Worm (Caenorhabditis elegans) whole organism, late embryonic: ENCODE results near the gene bath-46.
"Not testable (repeated sequence)": the region's sequence is repeated elsewhere in the genome, so short reads cannot be mapped to it uniquely, and the experiment has no call there.

Experiments
- F13H6.1 ChIP-seq: sonication (generic microtip); optimal IDR thresholded peaks from 2 replicates; lab custom pipeline; 2016; ENCODE audit warnings: missing genetic modification characterization, missing compliant biosample characterization
- ceh-30 ChIP-seq: fragments of 150-350 bp; optimal IDR thresholded peaks from 2 replicates; lab custom pipeline; 2014; ENCODE audit warnings: missing biosample characterization, missing genetic modification characterization
- che-1 ChIP-seq: sonication (generic microtip); optimal IDR thresholded peaks from 2 replicates; lab custom pipeline; 2016; ENCODE audit warnings: mild to moderate bottlenecking, missing genetic modification characterization, missing compliant biosample characterization
- fkh-10 ChIP-seq: fragments of 150-350 bp; optimal IDR thresholded peaks from 2 replicates; lab custom pipeline; 2014; ENCODE audit warnings: missing biosample characterization, missing genetic modification reagents, missing genetic modification characterization
- hlh-15 ChIP-seq: sonication (generic microtip); optimal IDR thresholded peaks from 2 replicates; lab custom pipeline; 2016; ENCODE audit warnings: missing genetic modification characterization, missing compliant biosample characterization
- madf-2 ChIP-seq: sonication (generic microtip); optimal IDR thresholded peaks from 2 replicates; lab custom pipeline; 2017; ENCODE audit warnings: missing genetic modification characterization, missing compliant biosample characterization
- pax-1 ChIP-seq: fragments of 150-350 bp; optimal IDR thresholded peaks from 2 replicates; lab custom pipeline; 2014; ENCODE audit warnings: missing biosample characterization, missing genetic modification characterization
- pha-4 ChIP-seq: fragments of 150-350 bp; optimal IDR thresholded peaks from 2 replicates; lab custom pipeline; 2018; ENCODE audit warnings: missing biosample characterization, missing genetic modification reagents, missing genetic modification characterization
- pqm-1 ChIP-seq: sonication (generic microtip); optimal IDR thresholded peaks from 2 replicates; lab custom pipeline; 2016; ENCODE audit warnings: missing genetic modification characterization, missing compliant biosample characterization
- pros-1 ChIP-seq: fragments of 150-350 bp; optimal IDR thresholded peaks from 2 replicates; lab custom pipeline; 2014; ENCODE audit warnings: missing biosample characterization, missing genetic modification reagents, missing genetic modification characterization
- ref-2 ChIP-seq: sonication (generic microtip); optimal IDR thresholded peaks from 2 replicates; lab custom pipeline; 2016; ENCODE audit warnings: missing genetic modification characterization, missing compliant biosample characterization
- unc-55 ChIP-seq: sonication (generic microtip); optimal IDR thresholded peaks from 2 replicates; lab custom pipeline; 2017; ENCODE audit warnings: missing biosample characterization, missing genetic modification reagents, missing genetic modification characterization

DNA sequence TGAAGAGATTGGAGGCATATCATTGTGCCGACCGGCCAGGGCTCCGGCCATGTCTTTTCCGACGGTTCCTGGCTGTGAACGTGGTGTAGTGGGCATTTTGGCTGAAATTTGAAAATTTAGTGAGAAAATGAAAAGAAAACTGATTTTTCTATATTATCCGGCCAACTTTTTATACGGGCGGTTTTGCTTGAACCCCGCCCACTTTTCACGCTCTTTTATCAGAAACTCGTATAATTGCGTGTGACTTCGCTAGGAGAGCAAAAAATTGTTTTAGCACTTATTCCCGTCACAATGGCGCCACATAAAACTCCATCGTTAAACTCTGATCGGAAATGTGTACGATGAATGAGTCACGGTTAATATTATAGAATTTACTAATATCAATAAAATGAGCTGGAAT, 34.5 kb downstream of the bath-46 start, which contains the start of gene C08E3.13:
- not testable (repeated sequence) for TF ChIP-seq F13H6.1; che-1 (tag; lab: Kevin White, UChicago); pros-1 (tag; lab: Kevin White, UChicago); pha-4 (tag; lab: Kevin White, UChicago); madf-2 (tag; lab: Kevin White, UChicago); ref-2 (tag; lab: Kevin White, UChicago); unc-55; hlh-15; pax-1 (tag; lab: Kevin White, UChicago); fkh-10 (GFP tag; lab: Kevin White, UChicago); ceh-30 (tag; lab: Kevin White, UChicago); pqm-1 (tag; lab: Kevin White, UChicago)
